Fruit fly (Drosophila melanogaster) S2 (cell line): ENCODE results near the gene cyst.

Source experiments
- CG8478 ChIP-seq: fragments of >200 bp; optimal IDR thresholded peaks from 2 replicates; lab custom pipeline; 2018
- CTCF ChIP-seq, 2 experiments: fragments of >200 bp; optimal IDR thresholded peaks; 2 replicates each; lab custom pipeline; 2018

cyst gene

dm6 chr2L:19472256-19472655 lies 36.3 kb downstream of the cyst start:
- no peak for TF ChIP-seq CG8478 (lab: Kevin White, UChicago)
- TF ChIP-seq CTCF (optimal IDR thresholded peaks at IDR 0.05; lab: Kevin White, UChicago), result no peak

- TF ChIP-seq CTCF (optimal IDR thresholded peaks at IDR 0.05; lab: Kevin White, UChicago) (no peak), CG8478 (lab: Kevin White, UChicago) (no peak)
Measured at dm6 chr2L:19469751-19470150, 38.8 kb downstream of the cyst start.

dm6 chr2L:19469090-19469489 lies 39.5 kb downstream of the cyst start:
- no peak for TF ChIP-seq CTCF (optimal IDR thresholded peaks at IDR 0.05; lab: Kevin White, UChicago)
- no peak for TF ChIP-seq CG8478 (lab: Kevin White, UChicago)

dm6 chr2L:19463824-19464317 lies 44.7 kb downstream of the cyst start, which contains the start of gene tj:
Gene tj (plus strand): TSS chr2L:19464267.
- TF ChIP-seq CTCF (optimal IDR thresholded peaks at IDR 0.05; lab: Kevin White, UChicago) (no peak), CG8478 (lab: Kevin White, UChicago) (no peak)

dm6 chr2L:19463405-19463804 lies 45.2 kb downstream of the cyst start:
- no peak for TF ChIP-seq CG8478 (lab: Kevin White, UChicago)
- TF ChIP-seq CTCF (optimal IDR thresholded peaks at IDR 0.05; lab: Kevin White, UChicago), result no peak

dm6 chr2L:19462898-19463297 lies 45.7 kb downstream of the cyst start:
- TF ChIP-seq CTCF (optimal IDR thresholded peaks at IDR 0.05; lab: Kevin White, UChicago) (no peak), CG8478 (lab: Kevin White, UChicago) (no peak)

- no peak for TF ChIP-seq CTCF (optimal IDR thresholded peaks at IDR 0.05; lab: Kevin White, UChicago)
- no peak for TF ChIP-seq CG8478 (lab: Kevin White, UChicago)
Measured at dm6 chr2L:19459404-19459803, 49.2 kb downstream of the cyst start.

dm6 chr2L:19457890-19458580 lies 50.5 kb downstream of the cyst start:
- TF ChIP-seq CG8478 (lab: Kevin White, UChicago) (no peak), CTCF (optimal IDR thresholded peaks at IDR 0.05; lab: Kevin White, UChicago) (no peak)

dm6 chr2L:19455723-19456122 lies 52.8 kb downstream of the cyst start:
- no peak for TF ChIP-seq CTCF (optimal IDR thresholded peaks at IDR 0.05; lab: Kevin White, UChicago)
- no peak for TF ChIP-seq CG8478 (lab: Kevin White, UChicago)

dm6 chr2L:19455209-19455608 lies 53.4 kb downstream of the cyst start:
- no peak for TF ChIP-seq CG8478 (lab: Kevin White, UChicago)

- TF ChIP-seq CTCF (optimal IDR thresholded peaks at IDR 0.05; lab: Kevin White, UChicago) (no peak), CG8478 (lab: Kevin White, UChicago) (no peak)
Measured at dm6 chr2L:19454070-19454751, 54.4 kb downstream of the cyst start, which contains the start of gene CG10026. Gene CG10026 (plus strand): TSS chr2L:19454256.

dm6 chr2L:19453381-19453780 lies 55.2 kb downstream of the cyst start, which contains the start of gene Top2:
Gene Top2 (minus strand): TSS chr2L:19453490.
- TF ChIP-seq CTCF (optimal IDR thresholded peaks at IDR 0.05; lab: Kevin White, UChicago) (peak; percentile 72 to 74), CG8478 (lab: Kevin White, UChicago) (no peak)

dm6 chr2L:19452535-19453317 lies 55.8 kb downstream of the cyst start:
- TF ChIP-seq CG8478 (lab: Kevin White, UChicago), result no peak
- no peak for TF ChIP-seq CTCF (optimal IDR thresholded peaks at IDR 0.05; lab: Kevin White, UChicago)
